Fruit fly (Drosophila melanogaster): ENCODE data around the gene CG14346.

Gene CG14346

dm6 chr2L:1414019-1414418, 46.2 kb downstream of the CG14346 start:
- TF ChIP-seq EcR (GFP tag; optimal IDR thresholded peaks at IDR 0.05) = peak in 1 of 2 experiments; percentile 10
- no peak for TF ChIP-seq pan (optimal IDR thresholded peaks at IDR 0.05)

- TF ChIP-seq usp (GFP tag; optimal IDR thresholded peaks at IDR 0.05) (no peak), psq (optimal IDR thresholded peaks at IDR 0.05) (no peak), EcR (GFP tag; optimal IDR thresholded peaks at IDR 0.05) (no peak), Dll (optimal IDR thresholded peaks at IDR 0.05) (no peak), CG8478 (optimal IDR thresholded peaks at IDR 0.05) (no peak), pan (optimal IDR thresholded peaks at IDR 0.05) (no peak)
Measured at dm6 chr2L:1415525-1415924, 47.7 kb downstream of the CG14346 start.

dm6 chr2L:1418129-1418746, 50.4 kb downstream of the CG14346 start:
- TF ChIP-seq pan (optimal IDR thresholded peaks at IDR 0.05) = no peak
- no peak for TF ChIP-seq CG8478 (optimal IDR thresholded peaks at IDR 0.05)
- no peak for TF ChIP-seq Dll (optimal IDR thresholded peaks at IDR 0.05)
- TF ChIP-seq EcR (GFP tag; optimal IDR thresholded peaks at IDR 0.05) = no peak
- no peak for TF ChIP-seq psq (optimal IDR thresholded peaks at IDR 0.05)
- no peak for TF ChIP-seq usp (GFP tag; optimal IDR thresholded peaks at IDR 0.05)

Measured in whole organism.